Worm (Caenorhabditis elegans) whole organism, L2 larva: Measurements from ENCODE around the gene ttm-1.

Experiments
- C34F6.9 ChIP-seq: fragments of 150-350 bp; optimal IDR thresholded peaks from 2 replicates; lab custom pipeline; 2014; ENCODE audit warnings: missing biosample characterization, missing genetic modification characterization
- F13H6.1 ChIP-seq: sonication (generic microtip); optimal IDR thresholded peaks from 2 replicates; lab custom pipeline; 2016; ENCODE audit warnings: missing genetic modification characterization, missing compliant biosample characterization
- R02D3.7 ChIP-seq: fragments of 150-350 bp; optimal IDR thresholded peaks from 2 replicates; lab custom pipeline; 2014; ENCODE audit warnings: missing biosample characterization, missing genetic modification characterization
- Y55F3AM.14 ChIP-seq: fragments of 200-800 bp; sonication (Bioruptor generic); optimal IDR thresholded peaks from 2 replicates; lab custom pipeline; 2018; ENCODE audit warnings: mild to moderate bottlenecking, missing genetic modification characterization, missing compliant biosample characterization
- ZK546.5 ChIP-seq: sonication (generic microtip); optimal IDR thresholded peaks from 2 replicates; lab custom pipeline; 2017; ENCODE audit warnings: missing biosample characterization, missing genetic modification characterization
- aly-2 ChIP-seq: fragments of 150-350 bp; optimal IDR thresholded peaks from 2 replicates; lab custom pipeline; 2014; ENCODE audit warnings: missing biosample characterization, missing genetic modification characterization
- ama-1 ChIP-seq: fragments of 150-350 bp; optimal IDR thresholded peaks from 2 replicates; lab custom pipeline; 2018; ENCODE audit warnings: inconsistent platforms
- blmp-1 ChIP-seq: sonication (generic microtip); optimal IDR thresholded peaks from 2 replicates; lab custom pipeline; 2017; ENCODE audit warnings: missing genetic modification characterization, mild to moderate bottlenecking, missing compliant biosample characterization, antibody characterized with exemption, moderate library complexity; ENCODE audit not compliant: insufficient read depth
- ceh-16 ChIP-seq: fragments of 150-350 bp; optimal IDR thresholded peaks from 2 replicates; lab custom pipeline; 2014; ENCODE audit warnings: missing biosample characterization, missing genetic modification characterization
- ceh-82 ChIP-seq: fragments of 150-350 bp; optimal IDR thresholded peaks from 2 replicates; lab custom pipeline; 2014; ENCODE audit warnings: missing biosample characterization, missing genetic modification characterization
- crh-2 ChIP-seq: sonication (generic microtip); optimal IDR thresholded peaks from 2 replicates; lab custom pipeline; 2017; ENCODE audit warnings: missing biosample characterization, missing genetic modification characterization
- dmd-4 ChIP-seq: sonication (generic microtip); optimal IDR thresholded peaks from 2 replicates; lab custom pipeline; 2017; ENCODE audit warnings: missing biosample characterization, missing genetic modification characterization
- egl-27 ChIP-seq: sonication (generic microtip); optimal IDR thresholded peaks from 3 replicates; lab custom pipeline; 2017; ENCODE audit warnings: missing biosample characterization, missing genetic modification reagents, missing genetic modification characterization
- elt-1 ChIP-seq: fragments of 150-350 bp; optimal IDR thresholded peaks from 2 replicates; lab custom pipeline; 2014; ENCODE audit warnings: missing biosample characterization, missing genetic modification characterization
- elt-3 ChIP-seq: sonication (generic microtip); optimal IDR thresholded peaks from 2 replicates; lab custom pipeline; 2017; ENCODE audit warnings: missing biosample characterization, missing genetic modification characterization
- fos-1 ChIP-seq: fragments of 150-350 bp; optimal IDR thresholded peaks from 2 replicates; lab custom pipeline; 2014; ENCODE audit warnings: missing biosample characterization, missing genetic modification characterization
- lin-11 ChIP-seq: fragments of 150-350 bp; sonication (generic microtip); optimal IDR thresholded peaks from 2 replicates; lab custom pipeline; 2014; ENCODE audit warnings: missing biosample characterization, missing genetic modification characterization, inconsistent platforms, mixed read lengths
- lin-13 ChIP-seq: fragments of 150-350 bp; optimal IDR thresholded peaks from 2 replicates; lab custom pipeline; 2014; ENCODE audit warnings: missing biosample characterization, missing genetic modification reagents, missing genetic modification characterization
- lin-39 ChIP-seq: fragments of 150-350 bp; optimal IDR thresholded peaks from 2 replicates; lab custom pipeline; 2014; ENCODE audit warnings: missing biosample characterization, missing genetic modification reagents, missing genetic modification characterization
- lsy-2 ChIP-seq, 2 experiments: fragments of 150-350 bp in 1 of 2; sonication (generic microtip) in 1 of 2; optimal IDR thresholded peaks; 2 replicates each; lab custom pipeline; 2014 to 2017; ENCODE audit warnings: missing biosample characterization in 2 of 2, missing genetic modification characterization in 2 of 2
- mab-5 ChIP-seq: fragments of 150-350 bp; optimal IDR thresholded peaks from 2 replicates; lab custom pipeline; 2014; ENCODE audit warnings: missing biosample characterization, missing genetic modification characterization
- mbf-1 ChIP-seq: sonication (generic microtip); optimal IDR thresholded peaks from 2 replicates; lab custom pipeline; 2017; ENCODE audit warnings: missing biosample characterization, missing genetic modification characterization
- mdl-1 ChIP-seq, 2 experiments: fragments of 150-350 bp in 1 of 2; sonication (generic microtip) in 1 of 2; optimal IDR thresholded peaks; 2 replicates each; lab custom pipeline; 2017; ENCODE audit warnings: missing biosample characterization in 2 of 2, missing genetic modification characterization in 2 of 2
- nhr-10 ChIP-seq: sonication (generic microtip); optimal IDR thresholded peaks from 2 replicates; lab custom pipeline; 2017; ENCODE audit warnings: missing biosample characterization, missing genetic modification characterization
- nhr-11 ChIP-seq: fragments of 150-350 bp; optimal IDR thresholded peaks from 2 replicates; lab custom pipeline; 2014; ENCODE audit warnings: missing biosample characterization, missing genetic modification characterization
- nhr-12 ChIP-seq: fragments of 150-350 bp; optimal IDR thresholded peaks from 2 replicates; lab custom pipeline; 2014; ENCODE audit warnings: missing biosample characterization, missing genetic modification characterization
- nhr-129 ChIP-seq: fragments of 150-350 bp; optimal IDR thresholded peaks from 2 replicates; lab custom pipeline; 2014; ENCODE audit warnings: missing biosample characterization, missing genetic modification characterization
- nhr-21 ChIP-seq: fragments of 150-350 bp; optimal IDR thresholded peaks from 2 replicates; lab custom pipeline; 2014; ENCODE audit warnings: missing biosample characterization, missing genetic modification characterization
- nhr-23 ChIP-seq: fragments of 150-350 bp; optimal IDR thresholded peaks from 2 replicates; lab custom pipeline; 2014; ENCODE audit warnings: missing biosample characterization, missing genetic modification reagents, missing genetic modification characterization
- nhr-237 ChIP-seq: fragments of 150-350 bp; optimal IDR thresholded peaks from 2 replicates; lab custom pipeline; 2014; ENCODE audit warnings: missing biosample characterization, missing genetic modification characterization
- nhr-25 ChIP-seq: fragments of 150-350 bp; sonication (generic microtip); optimal IDR thresholded peaks from 3 replicates; lab custom pipeline; 2014; ENCODE audit warnings: missing biosample characterization, missing genetic modification characterization
- nhr-6 ChIP-seq: fragments of 150-350 bp; optimal IDR thresholded peaks from 2 replicates; lab custom pipeline; 2014; ENCODE audit warnings: missing biosample characterization, missing genetic modification characterization
- nhr-77 ChIP-seq: fragments of 150-350 bp; optimal IDR thresholded peaks from 2 replicates; lab custom pipeline; 2014; ENCODE audit warnings: missing biosample characterization, missing genetic modification characterization
- peb-1 ChIP-seq: fragments of 150-350 bp; optimal IDR thresholded peaks from 2 replicates; lab custom pipeline; 2014; ENCODE audit warnings: missing biosample characterization, missing genetic modification characterization
- sem-4 ChIP-seq: fragments of 150-350 bp; optimal IDR thresholded peaks from 2 replicates; lab custom pipeline; 2014; ENCODE audit warnings: missing biosample characterization, missing genetic modification reagents, missing genetic modification characterization
- skn-1 ChIP-seq: sonication (generic microtip); optimal IDR thresholded peaks from 2 replicates; lab custom pipeline; 2017; ENCODE audit warnings: missing biosample characterization, missing genetic modification characterization
- sma-3 ChIP-seq: sonication (generic microtip); optimal IDR thresholded peaks from 2 replicates; lab custom pipeline; 2016; ENCODE audit warnings: missing genetic modification reagents, missing genetic modification characterization, missing compliant biosample characterization
- sma-9 ChIP-seq, 2 experiments: fragments of 150-350 bp in 1 of 2; sonication (generic microtip) in 1 of 2; optimal IDR thresholded peaks; 2 replicates each; lab custom pipeline; 2014 to 2016; ENCODE audit warnings: missing genetic modification characterization in 2 of 2, mild to moderate bottlenecking in 1 of 2, missing biosample characterization in 1 of 2, missing compliant biosample characterization in 1 of 2, missing genetic modification reagents in 1 of 2, moderate library complexity in 1 of 2
- snpc-4 ChIP-seq: fragments of 150-350 bp; optimal IDR thresholded peaks from 2 replicates; lab custom pipeline; 2014; ENCODE audit warnings: missing biosample characterization, missing genetic modification characterization
- unc-39 ChIP-seq: fragments of 150-350 bp; optimal IDR thresholded peaks from 2 replicates; lab custom pipeline; 2014; ENCODE audit warnings: missing biosample characterization, missing genetic modification characterization
- unc-55 ChIP-seq: fragments of 150-350 bp; sonication (generic microtip); optimal IDR thresholded peaks from 3 replicates; lab custom pipeline; 2014; ENCODE audit warnings: missing biosample characterization, missing genetic modification reagents, missing genetic modification characterization
- unc-62 ChIP-seq: fragments of 150-350 bp; optimal IDR thresholded peaks from 2 replicates; lab custom pipeline; 2014; ENCODE audit warnings: missing biosample characterization, missing genetic modification reagents, missing genetic modification characterization
- zag-1 ChIP-seq: fragments of 150-350 bp; optimal IDR thresholded peaks from 2 replicates; lab custom pipeline; 2014; ENCODE audit warnings: missing biosample characterization, missing genetic modification characterization
- ztf-1 ChIP-seq: fragments of 200-800 bp; sonication (Bioruptor generic); conservative IDR thresholded peaks from 2 replicates; pipeline ENCODE4 v1.3.6; 2022; ENCODE audit warnings: missing genetic modification characterization, missing compliant biosample characterization
- ztf-11 ChIP-seq: sonication (generic microtip); optimal IDR thresholded peaks from 2 replicates; lab custom pipeline; 2017; ENCODE audit warnings: missing biosample characterization, missing genetic modification characterization
- ztf-4 ChIP-seq: fragments of 150-350 bp; optimal IDR thresholded peaks from 2 replicates; lab custom pipeline; 2014; ENCODE audit warnings: missing biosample characterization, missing genetic modification characterization

ttm-1 gene

DNA sequence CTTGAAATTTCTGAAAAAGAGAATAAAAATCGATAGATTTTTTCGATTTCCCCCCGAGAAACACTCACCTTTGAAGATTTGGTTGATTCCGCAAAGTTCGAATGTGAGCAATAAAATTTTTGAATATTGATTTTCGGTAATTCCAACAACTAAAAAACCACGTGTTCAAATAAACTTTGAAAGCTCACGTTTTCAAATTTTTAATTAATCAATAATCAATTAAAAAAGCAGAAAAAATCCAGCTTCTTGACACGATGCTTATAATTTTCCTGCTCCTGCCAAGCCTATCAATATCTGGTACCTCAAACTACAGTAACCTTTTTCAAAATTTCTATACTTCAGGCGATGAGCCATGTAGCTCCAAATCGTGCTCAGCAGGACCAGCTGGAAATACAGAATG is 20.6 kb upstream of the ttm-1 start, which contains the start of gene ZK1010.5:
ZK1010.5 (minus strand) TSS at position 101 of the 400 bp plus-strand sequence.
- TF ChIP-seq ama-1 (lab: Kevin White, UChicago) (no peak), ztf-1 (GFP tag; lab: Robert Waterston, UW) (no peak), ZK546.5 (tag; lab: Kevin White, UChicago) (no peak), snpc-4 (tag; lab: Kevin White, UChicago) (no peak)

ce11 chrIII:12980770-12981169 is 14.0 kb upstream of the ttm-1 start, which contains the start of gene ZK1010.4:
Gene ZK1010.4, plus strand, starts transcription at chrIII:12981070.
- TF ChIP-seq Y55F3AM.14 (no peak), zag-1 (no peak), sma-3 (GFP tag; lab: Kevin White, UChicago) (no peak), nhr-237 (tag; lab: Kevin White, UChicago) (no peak), nhr-25 (tag; lab: Kevin White, UChicago) (no peak), nhr-23 (tag; lab: Kevin White, UChicago) (no peak), unc-55 (GFP tag; lab: Kevin White, UChicago) (no peak), mbf-1 (tag; lab: Kevin White, UChicago) (no peak), unc-39 (no peak), ZK546.5 (tag; lab: Kevin White, UChicago) (no peak), lsy-2 (tag; optimal IDR thresholded peaks at IDR 0.05; lab: Kevin White, UChicago) (no peak), dmd-4 (no peak), unc-62 (GFP tag; lab: Kevin White, UChicago) (no peak)
- TF ChIP-seq, all 48 proteins: peak for 0

DNA sequence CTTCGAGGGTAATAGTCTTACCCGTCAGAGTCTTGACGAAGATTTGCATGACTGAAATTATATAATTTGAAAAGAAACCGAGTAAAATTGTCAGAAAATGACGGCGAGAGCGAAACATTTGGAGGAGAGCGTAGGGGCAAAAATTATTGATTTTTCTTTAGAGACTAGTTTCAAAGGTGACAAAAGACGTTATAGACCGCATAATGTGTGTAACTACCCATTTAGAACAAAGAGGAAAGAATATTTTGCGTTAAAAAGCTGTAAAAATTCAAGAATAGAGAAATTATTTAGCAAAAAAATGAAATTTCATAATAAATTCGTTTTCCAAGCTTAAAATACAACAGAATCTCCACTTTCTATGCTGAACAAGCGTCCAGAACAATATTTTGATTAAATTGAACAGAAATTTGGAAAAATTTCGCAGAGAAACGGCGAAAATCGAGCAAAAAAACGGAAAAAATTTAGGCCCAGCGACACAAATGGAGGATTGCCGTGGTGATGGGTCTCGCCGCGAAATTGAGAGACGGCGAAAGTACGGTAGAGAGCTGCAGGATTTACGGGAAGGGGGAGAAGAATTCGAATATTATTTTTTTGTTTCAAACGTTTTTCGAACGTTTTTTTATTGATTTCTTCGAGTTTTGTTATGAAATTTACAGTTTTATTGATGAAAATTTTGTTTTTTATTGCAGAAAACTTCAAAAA is 11.8 kb upstream of the ttm-1 start, which contains the start of the genes ubq-2 and frg-1:
ubq-2 (minus strand) TSS at position 51 of the 702 bp plus-strand sequence.
frg-1 (plus strand) TSS at position 690 of the 702 bp plus-strand sequence.
- no peak for TF ChIP-seq nhr-77 (tag; lab: Kevin White, UChicago)
- peak; percentile 78 for TF ChIP-seq nhr-129 (tag; lab: Kevin White, UChicago)
- TF ChIP-seq ama-1 (lab: Kevin White, UChicago): peak; percentile 69
- no peak for TF ChIP-seq peb-1 (tag; lab: Kevin White, UChicago)
- peak; percentile 61 for TF ChIP-seq egl-27 (tag; lab: Kevin White, UChicago)
- peak; percentile 66 for TF ChIP-seq fos-1 (tag; lab: Kevin White, UChicago)
- TF ChIP-seq snpc-4 (tag; lab: Kevin White, UChicago): peak; percentile 47
- no peak for TF ChIP-seq skn-1
- TF ChIP-seq nhr-6 (tag; lab: Kevin White, UChicago): peak; percentile 48
- TF ChIP-seq unc-62 (GFP tag; lab: Kevin White, UChicago): no peak
- peak; percentile 37 for TF ChIP-seq ZK546.5 (tag; lab: Kevin White, UChicago)
- peak; percentile 78 for TF ChIP-seq mab-5 (tag; lab: Kevin White, UChicago)
- no peak for TF ChIP-seq ztf-1 (GFP tag; lab: Robert Waterston, UW)
- TF ChIP-seq aly-2 (tag; lab: Kevin White, UChicago): no peak
- TF ChIP-seq R02D3.7 (tag; lab: Kevin White, UChicago): peak; percentile 100
- no peak for TF ChIP-seq nhr-11
- no peak for TF ChIP-seq nhr-12 (tag; lab: Kevin White, UChicago)
- no peak for TF ChIP-seq nhr-23 (tag; lab: Kevin White, UChicago)
- TF ChIP-seq mdl-1 (tag; optimal IDR thresholded peaks at IDR 0.05; lab: Kevin White, UChicago): no peak
- peak; percentile 99 to 100 for TF ChIP-seq lsy-2 (tag; optimal IDR thresholded peaks at IDR 0.05; lab: Kevin White, UChicago)
- TF ChIP-seq unc-39: no peak
- TF ChIP-seq nhr-237 (tag; lab: Kevin White, UChicago): peak; percentile 35
- peak; percentile 87 for TF ChIP-seq crh-2 (tag; lab: Kevin White, UChicago)
- TF ChIP-seq sma-3 (GFP tag; lab: Kevin White, UChicago): peak; percentile 80
- peak; percentile 76 for TF ChIP-seq zag-1
- no peak for TF ChIP-seq ztf-11 (tag; lab: Kevin White, UChicago)
- peak; percentile 12 for TF ChIP-seq dmd-4
- TF ChIP-seq lin-39 (tag; lab: Kevin White, UChicago): no peak
- peak; percentile 84 for TF ChIP-seq lin-13 (GFP tag; lab: Kevin White, UChicago)
- TF ChIP-seq nhr-21 (tag; lab: Kevin White, UChicago): peak; percentile 86
- TF ChIP-seq elt-1 (tag; lab: Kevin White, UChicago): no peak
- TF ChIP-seq ztf-4 (tag; lab: Kevin White, UChicago): peak; percentile 59
- TF ChIP-seq Y55F3AM.14: no peak
- TF ChIP-seq ceh-82 (tag; lab: Kevin White, UChicago): no peak
- TF ChIP-seq sma-9 (GFP tag; optimal IDR thresholded peaks at IDR 0.05; lab: Kevin White, UChicago): peak; percentile 81
- no peak for TF ChIP-seq sma-9 (tag; optimal IDR thresholded peaks at IDR 0.05; lab: Kevin White, UChicago)
- TF ChIP-seq blmp-1 (tag; lab: Kevin White, UChicago): no peak
- TF ChIP-seq F13H6.1 (tag; lab: Kevin White, UChicago): peak; percentile 84
- peak; percentile 46 for TF ChIP-seq nhr-10 (tag; lab: Kevin White, UChicago)
- peak; percentile 75 for TF ChIP-seq ceh-16
- TF ChIP-seq unc-55 (GFP tag; lab: Kevin White, UChicago): peak; percentile 91
- TF ChIP-seq lin-11: peak; percentile 91
- peak; percentile 97 for TF ChIP-seq sem-4
- peak; percentile 79 for TF ChIP-seq C34F6.9 (tag; lab: Kevin White, UChicago)
- no peak for TF ChIP-seq elt-3 (tag; lab: Kevin White, UChicago)
- TF ChIP-seq nhr-25 (tag; lab: Kevin White, UChicago): peak; percentile 83
